Worm (Caenorhabditis elegans) whole organism, midembryonic: ENCODE measurements around the gene dsl-4.

Experiments
- flt-1 ChIP-seq: fragments of 200-800 bp; sonication (Bioruptor generic); IDR thresholded peaks from 2 replicates; pipeline ENCODE4 v1.3.6; 2022; ENCODE audit warnings: missing genetic modification characterization, missing compliant biosample characterization
- med-1 ChIP-seq: sonication (generic microtip); optimal IDR thresholded peaks from 2 replicates; lab custom pipeline; 2017; ENCODE audit warnings: missing genetic modification characterization, mild to moderate bottlenecking, missing compliant biosample characterization, antibody characterized with exemption, missing genetic modification reagents; ENCODE audit not compliant: insufficient read depth
- tab-1 ChIP-seq: fragments of 200-800 bp; sonication (Bioruptor generic); IDR thresholded peaks from 2 replicates; pipeline ENCODE4 v1.3.6; 2022; ENCODE audit warnings: missing genetic modification characterization, missing compliant biosample characterization
- ztf-23 ChIP-seq: fragments of 200-800 bp; sonication (Bioruptor generic); IDR thresholded peaks from 2 replicates; pipeline ENCODE4 v1.3.6; 2022; ENCODE audit warnings: missing genetic modification reagents, missing genetic modification characterization, missing compliant biosample characterization
- ztf-29 ChIP-seq: fragments of 200-800 bp; sonication (Bioruptor generic); IDR thresholded peaks from 2 replicates; pipeline ENCODE4 v1.3.6; 2022; ENCODE audit warnings: missing genetic modification reagents, missing genetic modification characterization, missing compliant biosample characterization

DNA sequence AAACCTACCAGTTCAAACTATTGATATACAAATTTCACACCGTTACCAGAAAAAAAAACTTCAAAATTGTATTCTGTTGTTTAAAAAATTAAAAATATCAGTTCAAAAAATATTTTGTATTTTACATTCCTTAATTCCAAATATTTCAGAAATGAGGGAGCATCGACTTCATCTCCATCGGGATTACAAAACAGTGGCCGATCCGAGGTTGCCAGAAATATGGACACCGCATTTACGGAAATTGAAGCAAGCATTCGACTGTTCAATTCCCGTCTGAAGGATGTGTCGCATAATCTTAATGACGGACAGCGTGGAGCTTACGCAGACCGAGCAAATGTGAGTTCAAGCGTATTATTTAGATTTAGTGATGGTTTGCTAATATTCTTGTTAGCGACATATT lies 42.5 kb downstream of the dsl-4 start:
- TF ChIP-seq ztf-29 (GFP tag; lab: Robert Waterston, UW) (no peak), flt-1 (GFP tag; lab: Robert Waterston, UW) (no peak), ztf-23 (GFP tag; lab: Robert Waterston, UW) (no peak), tab-1 (GFP tag; lab: Robert Waterston, UW) (no peak), med-1 (GFP tag; lab: Kevin White, UChicago) (no peak)
